Worm (Caenorhabditis elegans): ENCODE results near the gene Y54E2A.5.
"Not testable (repeated sequence)": the region's sequence is repeated elsewhere in the genome, so short reads cannot be mapped to it uniquely, and the experiment has no call there.

Y54E2A.5 gene

DNA sequence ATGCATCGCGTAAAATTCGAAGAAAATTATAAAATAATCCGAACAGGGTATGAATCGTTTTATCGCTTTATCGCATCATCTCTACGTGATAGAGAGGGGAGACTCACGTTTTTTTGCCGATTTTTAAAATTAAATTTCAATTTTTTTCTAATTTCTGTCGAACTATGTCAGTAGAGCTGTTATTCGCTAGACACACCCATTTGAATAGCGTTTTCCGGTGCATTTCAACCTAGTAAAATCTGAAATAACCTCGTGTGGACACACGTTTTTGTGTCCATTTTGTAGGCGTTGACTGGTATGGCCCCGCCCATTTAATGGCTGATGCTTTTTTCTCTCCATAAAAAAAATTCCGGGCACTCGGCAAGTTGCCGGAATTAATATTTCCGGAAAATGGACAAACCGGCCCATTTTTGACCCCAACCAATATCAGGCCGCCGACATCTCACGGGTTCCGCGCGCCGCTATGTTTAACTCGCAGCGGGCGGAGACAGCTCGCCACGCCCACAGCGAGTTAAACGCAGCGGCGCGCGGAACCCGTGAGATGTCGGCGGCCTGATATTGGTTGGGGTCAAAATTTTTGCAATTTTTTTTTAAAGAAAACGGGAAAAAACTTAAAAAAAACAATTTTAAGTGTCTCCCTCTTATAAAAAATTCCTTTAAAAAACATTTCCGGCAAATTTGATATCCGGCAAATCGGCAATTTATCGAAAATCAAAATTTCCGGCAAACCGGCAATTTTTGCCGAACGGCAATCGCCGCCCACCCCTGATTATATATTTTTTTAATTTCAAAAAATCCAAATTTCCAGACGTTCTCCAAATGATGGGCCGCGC, 15.6 kb upstream of the Y54E2A.5 start, which contains the start of gene Y54E2A.7:
Gene Y54E2A.7, minus strand, starts transcription at position 51 of the 833 bp plus-strand sequence.
- TF ChIP-seq snpc-4 (GFP tag; optimal IDR thresholded peaks at IDR 0.05), result no peak
- TF ChIP-seq snpc-4 (tag; optimal IDR thresholded peaks at IDR 0.05), result peak in 2 of 4 experiments; percentile 85 to 88
- no peak for TF ChIP-seq cebp-1 (GFP tag; IDR thresholded peaks at IDR 0.05)
- TF ChIP-seq cebp-1 (tag; optimal IDR thresholded peaks at IDR 0.05), result no peak

DNA sequence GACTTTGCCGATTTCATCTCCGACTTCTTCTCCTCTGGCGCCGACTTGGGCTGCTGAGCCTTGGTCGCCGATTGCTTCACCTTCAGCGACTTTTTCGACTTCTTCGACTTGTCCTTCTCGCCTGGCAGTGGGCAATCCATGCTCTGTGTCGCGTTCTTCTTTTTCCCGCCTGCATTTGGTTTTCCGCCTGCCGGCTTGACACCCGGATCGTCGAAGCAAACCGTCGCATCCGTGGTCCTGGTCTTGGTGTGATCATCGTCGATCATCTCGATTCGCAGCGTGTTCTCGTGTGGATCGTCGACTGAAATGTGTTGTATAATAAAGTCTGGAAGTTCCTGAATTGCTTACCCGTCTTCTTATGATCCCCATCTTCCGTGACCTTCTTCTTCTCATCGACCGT, 14.5 kb upstream of the Y54E2A.5 start:
- peak; percentile 73 for TF ChIP-seq zfh-2 (GFP tag; conservative IDR thresholded peaks at IDR 0.05)
- TF ChIP-seq B0019.2 (GFP tag; conservative IDR thresholded peaks at IDR 0.05), result no peak

DNA sequence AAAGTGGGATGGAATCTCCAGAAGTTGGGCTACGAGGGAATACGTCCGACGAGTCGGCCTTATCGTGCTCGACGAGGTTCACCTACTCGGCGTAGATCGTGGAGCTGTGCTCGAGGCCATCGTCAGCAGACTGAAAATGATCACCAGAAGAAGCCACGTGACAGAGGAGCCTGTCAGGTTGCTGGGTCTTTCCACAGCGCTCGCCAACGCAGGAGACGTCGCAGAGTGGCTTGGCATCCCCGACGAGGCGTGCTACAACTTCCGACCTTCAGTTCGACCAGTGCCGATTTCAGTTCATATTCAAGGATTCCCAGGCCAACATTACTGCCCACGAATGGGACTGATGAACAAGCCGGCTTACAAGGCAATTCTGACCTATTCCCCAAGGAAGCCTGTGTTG, 13.5 kb upstream of the Y54E2A.5 start:
- TF ChIP-seq fkh-3 (tag; optimal IDR thresholded peaks at IDR 0.05) (no peak), zim-3 (tag; optimal IDR thresholded peaks at IDR 0.05) (no peak), ceh-91 (GFP tag; IDR thresholded peaks at IDR 0.05) (no peak), madf-3 (GFP tag; IDR thresholded peaks at IDR 0.05) (no peak), ccch-3 (GFP tag; optimal IDR thresholded peaks at IDR 0.05) (no peak), zfh-2 (GFP tag; conservative IDR thresholded peaks at IDR 0.05) (peak; percentile 59; the same call in 1 of the 2 replicates)

DNA sequence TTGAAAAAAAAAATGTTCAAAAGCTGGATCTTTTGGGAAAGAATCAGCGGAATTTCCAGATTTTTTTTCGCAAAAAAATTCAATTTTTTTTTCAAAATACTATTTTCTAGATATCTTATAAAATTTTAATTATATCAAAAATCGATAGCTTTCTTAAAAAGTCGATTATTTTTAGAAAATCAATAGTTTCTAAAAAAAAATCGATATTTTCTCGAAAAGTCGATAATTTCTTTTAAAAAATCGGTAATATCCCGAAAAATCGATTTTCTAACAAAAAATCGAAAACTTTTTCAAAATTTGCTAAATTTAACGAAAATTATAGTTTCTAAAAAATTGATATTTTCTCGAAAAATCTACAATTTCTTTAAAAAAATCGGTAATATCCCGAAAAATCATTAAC, 11.2 kb upstream of the Y54E2A.5 start:
- no peak for TF ChIP-seq die-1 (tag; optimal IDR thresholded peaks at IDR 0.05)
- no peak for TF ChIP-seq gei-17 (GFP tag; optimal IDR thresholded peaks at IDR 0.05)
- no peak for TF ChIP-seq ccch-3 (GFP tag; optimal IDR thresholded peaks at IDR 0.05)
- no peak for TF ChIP-seq nhr-80 (tag; optimal IDR thresholded peaks at IDR 0.05)
- no peak for TF ChIP-seq hlh-26 (GFP tag; conservative IDR thresholded peaks at IDR 0.05)
- TF ChIP-seq lin-54 (GFP tag; optimal IDR thresholded peaks at IDR 0.05), result no peak
- TF ChIP-seq cebp-1 (GFP tag; IDR thresholded peaks at IDR 0.05), result no peak
- no peak for TF ChIP-seq cebp-1 (tag; optimal IDR thresholded peaks at IDR 0.05)
- TF ChIP-seq lsl-1 (GFP tag; optimal IDR thresholded peaks at IDR 0.05), result no peak
- TF ChIP-seq zim-3 (tag; optimal IDR thresholded peaks at IDR 0.05), result no peak
- no peak for TF ChIP-seq egrh-3 (GFP tag; IDR thresholded peaks at IDR 0.05)
- TF ChIP-seq tbx-9 (tag; optimal IDR thresholded peaks at IDR 0.05; ENCODE audit: borderline replicate concordance), result no peak
- no peak for TF ChIP-seq F37B4.10 (GFP tag; IDR thresholded peaks at IDR 0.05)
- no peak for TF ChIP-seq ztf-3 (GFP tag; optimal IDR thresholded peaks at IDR 0.05)
- TF ChIP-seq Y67H2A.10 (GFP tag; conservative IDR thresholded peaks at IDR 0.05), result no peak
- no peak for TF ChIP-seq aptf-3 (GFP tag; IDR thresholded peaks at IDR 0.05)
- TF ChIP-seq F57C9.4 (tag; optimal IDR thresholded peaks at IDR 0.05), result no peak
- no peak for TF ChIP-seq ZK185.1 (tag; optimal IDR thresholded peaks at IDR 0.05; ENCODE audit: poor library complexity, severe bottlenecking)
- TF ChIP-seq hrde-1 (tag; optimal IDR thresholded peaks at IDR 0.05; ENCODE audit: borderline replicate concordance), result no peak
- TF ChIP-seq atf-7 (tag; optimal IDR thresholded peaks at IDR 0.05), result no peak

DNA sequence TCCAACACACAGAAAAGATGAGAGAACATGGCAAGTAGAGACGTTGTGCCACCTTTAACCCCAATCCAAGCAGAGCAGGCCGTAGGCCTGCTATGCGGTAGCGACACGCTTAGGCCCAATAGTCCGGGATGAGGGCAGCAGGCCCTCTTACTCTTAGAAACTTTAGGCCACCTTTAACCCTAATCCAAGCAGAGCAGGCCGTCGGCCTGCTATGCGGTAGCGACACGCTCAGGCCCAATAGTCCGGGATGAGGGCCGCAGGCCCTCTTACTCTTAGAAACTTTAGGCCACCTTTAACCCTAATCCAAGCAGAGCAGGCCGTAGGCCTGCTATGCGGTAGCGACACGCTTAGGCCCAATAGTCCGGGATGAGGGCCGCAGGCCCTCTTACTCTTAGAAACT, 8.1 kb upstream of the Y54E2A.5 start:
- TF ChIP-seq aptf-3 (GFP tag; IDR thresholded peaks at IDR 0.05), result 0 out of 2 replicates have a peak, but pooled peaks have one; percentile 66

DNA sequence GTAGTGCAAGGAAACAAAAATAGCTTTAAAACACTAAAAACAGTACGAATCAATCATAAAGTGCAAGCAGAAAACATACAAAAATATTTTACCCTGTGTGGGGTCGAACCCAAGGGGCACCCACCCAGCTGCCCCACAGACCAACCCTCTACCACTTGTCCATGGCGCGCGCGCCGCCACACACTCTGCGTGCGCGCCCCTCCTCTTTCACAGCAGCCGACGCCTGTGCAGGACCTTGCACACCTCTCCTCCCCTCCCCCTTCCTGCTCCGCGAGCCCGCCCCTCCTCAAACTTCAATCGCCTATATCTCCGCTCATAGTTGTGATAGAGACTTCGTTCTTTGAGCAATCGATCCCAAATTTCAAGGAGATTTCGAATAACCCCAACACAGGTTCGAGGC, 4.9 kb upstream of the Y54E2A.5 start:
- not testable (repeated sequence) for TF ChIP-seq snpc-4 (GFP tag; optimal IDR thresholded peaks at IDR 0.05)
- TF ChIP-seq snpc-4 (tag; optimal IDR thresholded peaks at IDR 0.05) (peak in 1 of 4 experiments; percentile 68), ztf-28 (GFP tag; IDR thresholded peaks at IDR 0.05) (peak; percentile 59; the same call in 1 of the 2 replicates), dox-1 (GFP tag; IDR thresholded peaks at IDR 0.05) (peak; percentile 87), pbrm-1 (GFP tag; IDR thresholded peaks at IDR 0.05) (peak; percentile 88), attf-6 (GFP tag; IDR thresholded peaks at IDR 0.05) (peak; percentile 53; the same call in 1 of the 2 replicates), mcd-1 (GFP tag; IDR thresholded peaks at IDR 0.05) (peak; percentile 80), F33H1.4 (GFP tag; IDR thresholded peaks at IDR 0.05) (peak; percentile 65), lin-26 (GFP tag; IDR thresholded peaks at IDR 0.05) (peak; percentile 100), hsf-1 (GFP tag; IDR thresholded peaks at IDR 0.05) (peak; percentile 62; the same call in 1 of the 2 replicates), madf-6 (GFP tag; IDR thresholded peaks at IDR 0.05) (peak; percentile 71), Y53G8AR.9 (GFP tag; conservative IDR thresholded peaks at IDR 0.05) (peak; percentile 63; the same call in 1 of the 2 replicates), rcor-1 (GFP tag; IDR thresholded peaks at IDR 0.05) (peak; percentile 74), nfyb-1 (GFP tag; IDR thresholded peaks at IDR 0.05) (peak; percentile 74; the same call in 1 of the 2 replicates)

All from whole organism, young adult.